Fruit fly (Drosophila melanogaster): ENCODE results near the gene CG5282.

CG5282 gene

dm6 chr3L:20447957-20448356, 22.1 kb upstream of the CG5282 start (continued):
- peak; percentile 23 for TF ChIP-seq CG12659 (GFP tag; optimal IDR thresholded peaks at IDR 0.05)
- peak; percentile 50 for TF ChIP-seq ac (GFP tag; optimal IDR thresholded peaks at IDR 0.05)
- TF ChIP-seq CG8924 (tag; optimal IDR thresholded peaks at IDR 0.05) = peak; percentile 26
- peak; percentile 31 for TF ChIP-seq salm (tag; optimal IDR thresholded peaks at IDR 0.05)
- no peak for TF ChIP-seq hkb (optimal IDR thresholded peaks at IDR 0.05)
- TF ChIP-seq hkb (GFP tag; IDR thresholded peaks at IDR 0.05) = 0 out of 2 replicates have a peak, but pooled peaks have one; percentile 49
- no peak for TF ChIP-seq corto (GFP tag; optimal IDR thresholded peaks at IDR 0.05)
- TF ChIP-seq org-1 (GFP tag; optimal IDR thresholded peaks at IDR 0.05) = no peak
- TF ChIP-seq NfI (GFP tag; optimal IDR thresholded peaks at IDR 0.05) = peak; percentile 45
- no peak for TF ChIP-seq wdn (GFP tag; IDR thresholded peaks at IDR 0.05)
- no peak for TF ChIP-seq sd (tag; optimal IDR thresholded peaks at IDR 0.05)
- no peak for TF ChIP-seq CG8290 (GFP tag; optimal IDR thresholded peaks at IDR 0.05)
- TF ChIP-seq CG8290 (tag; optimal IDR thresholded peaks at IDR 0.05) = peak in 1 of 2 experiments; percentile 72
- TF ChIP-seq D19B (GFP tag; optimal IDR thresholded peaks at IDR 0.05) = peak; percentile 9
- TF ChIP-seq CG1603 (tag; optimal IDR thresholded peaks at IDR 0.05) = peak; percentile 2
- TF ChIP-seq gcm (GFP tag; optimal IDR thresholded peaks at IDR 0.05) = peak; percentile 55
- no peak for TF ChIP-seq CG1792 (GFP tag; optimal IDR thresholded peaks at IDR 0.05)
- peak; percentile 29 for TF ChIP-seq CG9817 (tag; optimal IDR thresholded peaks at IDR 0.05)
- TF ChIP-seq Jarid2 (GFP tag; optimal IDR thresholded peaks at IDR 0.05) = peak; percentile 0
- peak; percentile 17 for TF ChIP-seq CG11504 (tag; optimal IDR thresholded peaks at IDR 0.05)
- TF ChIP-seq Sox100B (GFP tag; optimal IDR thresholded peaks at IDR 0.05) = peak; percentile 54
- TF ChIP-seq CG13296 (GFP tag; optimal IDR thresholded peaks at IDR 0.05) = peak; percentile 69
- no peak for TF ChIP-seq CG9876 (GFP tag; optimal IDR thresholded peaks at IDR 0.05)
- peak; percentile 52 for TF ChIP-seq HHEX (GFP tag; optimal IDR thresholded peaks at IDR 0.05)
- TF ChIP-seq Rfx (GFP tag; IDR thresholded peaks at IDR 0.05) = peak; percentile 25; the same call in 1 of the 2 replicates
- TF ChIP-seq CG15696 (tag; optimal IDR thresholded peaks at IDR 0.05) = peak; percentile 70
- TF ChIP-seq slou (GFP tag; optimal IDR thresholded peaks at IDR 0.05) = no peak
- TF ChIP-seq Med (GFP tag) = peak; percentile 77
- peak in 1 of 2 experiments; percentile 5 for TF ChIP-seq bsh (GFP tag; optimal IDR thresholded peaks at IDR 0.05)
- TF ChIP-seq CG12299 (tag; optimal IDR thresholded peaks at IDR 0.05) = peak; percentile 49
- TF ChIP-seq BtbVII (GFP tag; optimal IDR thresholded peaks at IDR 0.05) = peak; percentile 82
- no peak for TF ChIP-seq ssp (GFP tag; IDR thresholded peaks at IDR 0.05)
- TF ChIP-seq CG10147 (GFP tag; optimal IDR thresholded peaks at IDR 0.05) = peak; percentile 62
- no peak for TF ChIP-seq kni (GFP tag; optimal IDR thresholded peaks at IDR 0.05)
- peak; percentile 75 for TF ChIP-seq Fer1 (GFP tag; optimal IDR thresholded peaks at IDR 0.05)
- peak; percentile 82 for TF ChIP-seq CG7987 (GFP tag; optimal IDR thresholded peaks at IDR 0.05)
- TF ChIP-seq CG31365 (tag; optimal IDR thresholded peaks at IDR 0.05) = peak; percentile 36
- peak; percentile 19 for TF ChIP-seq CG18619 (GFP tag; optimal IDR thresholded peaks at IDR 0.05)
- no peak for TF ChIP-seq CG42726 (GFP tag; IDR thresholded peaks at IDR 0.05; ENCODE audit: partially characterized antibody)
- TF ChIP-seq Sry-β (GFP tag; optimal IDR thresholded peaks at IDR 0.05) = peak; percentile 15
- TF ChIP-seq CG6854 (GFP tag; optimal IDR thresholded peaks at IDR 0.05) = peak; percentile 74
- TF ChIP-seq CG12219 (GFP tag; optimal IDR thresholded peaks at IDR 0.05) = peak; percentile 29
- no peak for TF ChIP-seq CG2889 (GFP tag; IDR thresholded peaks at IDR 0.05)
- no peak for TF ChIP-seq en (GFP tag; optimal IDR thresholded peaks at IDR 0.05)
- TF ChIP-seq unpg (GFP tag; optimal IDR thresholded peaks at IDR 0.05) = peak; percentile 54
- no peak for TF ChIP-seq CG14860 (GFP tag; IDR thresholded peaks at IDR 0.05; ENCODE audit: partially characterized antibody)
- TF ChIP-seq CG2875 (GFP tag; optimal IDR thresholded peaks at IDR 0.05) = no peak
- peak; percentile 12; the same call in 1 of the 3 replicates for TF ChIP-seq so (GFP tag; IDR thresholded peaks at IDR 0.05)
- no peak for TF ChIP-seq CkIIα-i1 (GFP tag; IDR thresholded peaks at IDR 0.05)
- peak; percentile 37 for TF ChIP-seq CG15601 (tag; optimal IDR thresholded peaks at IDR 0.05)

All from whole organism, embryonic.